Worm (Caenorhabditis elegans): ENCODE measurements around the gene tsen-34.

DNA sequence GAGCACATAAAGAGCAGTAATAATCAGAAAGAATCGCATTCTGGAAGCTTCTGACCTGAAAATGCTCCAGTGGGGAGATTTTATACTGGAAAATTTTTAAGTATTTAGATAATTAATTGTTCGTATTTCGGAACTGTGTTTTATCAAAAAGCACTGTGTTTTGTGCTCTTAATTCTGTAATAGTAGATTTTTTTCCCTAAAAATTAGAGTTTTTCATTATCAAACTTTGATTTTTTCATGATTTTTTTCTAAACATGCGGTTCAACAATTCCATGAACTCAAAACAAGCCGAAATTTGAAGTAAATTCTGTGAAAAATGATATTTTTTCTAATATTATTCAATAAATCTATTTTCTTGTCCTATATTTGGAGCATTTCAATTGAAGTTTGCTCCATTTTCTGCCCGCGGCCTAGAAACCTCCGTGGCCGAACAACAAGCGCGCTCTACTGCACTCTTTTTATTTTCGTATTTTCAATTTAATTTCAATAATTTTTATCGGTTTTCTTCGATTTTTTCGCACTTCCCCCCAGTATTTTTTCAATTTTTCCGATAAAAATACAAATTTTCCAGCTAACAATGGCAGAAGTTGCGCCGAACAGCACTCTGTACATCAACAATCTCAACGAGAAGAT, 6.6 kb upstream of the tsen-34 start, which contains the start of the genes K08D10.13 and rnp-2:
- TF ChIP-seq lin-15B (tag; optimal IDR thresholded peaks at IDR 0.05) (peak; percentile 87), nhr-76 (tag; optimal IDR thresholded peaks at IDR 0.05) (no peak), egl-5 (tag; optimal IDR thresholded peaks at IDR 0.05) (no peak), nhr-25 (tag; optimal IDR thresholded peaks at IDR 0.05) (no peak), fkh-2 (tag; optimal IDR thresholded peaks at IDR 0.05) (no peak), unc-62 (GFP tag; optimal IDR thresholded peaks at IDR 0.05) (no peak), nhr-77 (tag; optimal IDR thresholded peaks at IDR 0.05) (no peak), unc-39 (tag; optimal IDR thresholded peaks at IDR 0.05) (no peak), ceh-82 (tag; optimal IDR thresholded peaks at IDR 0.05) (no peak), daf-12 (tag; optimal IDR thresholded peaks at IDR 0.05) (no peak)
